Fruit fly (Drosophila melanogaster): Measurements from ENCODE around the gene sl.

sl gene

DNA sequence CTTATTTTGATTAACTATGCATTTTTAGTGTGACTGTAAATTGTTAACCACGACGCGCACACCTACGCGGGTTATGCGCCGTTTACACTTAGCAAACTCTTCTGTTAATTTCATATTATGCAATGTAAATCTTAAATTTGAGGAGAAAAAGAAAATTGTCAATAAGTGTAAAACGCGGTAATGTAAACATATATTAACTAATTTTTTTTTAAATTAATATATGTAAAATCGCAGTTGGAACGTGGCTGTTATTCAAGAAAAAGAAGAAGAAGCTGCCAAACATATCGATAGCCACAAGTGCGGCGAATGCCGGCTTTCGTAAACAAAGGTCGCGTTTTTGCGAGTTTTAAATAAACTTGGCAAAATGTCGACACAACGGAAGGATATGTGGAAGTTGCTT lies 41.3 kb downstream of the sl start, which contains the start of the genes TH1 and mei-41 (continued):
- TF ChIP-seq run (tag; optimal IDR thresholded peaks at IDR 0.05) (peak; percentile 50), CG10147 (GFP tag; optimal IDR thresholded peaks at IDR 0.05) (no peak), nom (GFP tag; optimal IDR thresholded peaks at IDR 0.05) (no peak), CG3995 (GFP tag; optimal IDR thresholded peaks at IDR 0.05) (peak; percentile 54), CG2202 (tag; optimal IDR thresholded peaks at IDR 0.05) (peak; percentile 51), gce (GFP tag; IDR thresholded peaks at IDR 0.05) (peak; percentile 85; the same call in 2 of the 3 replicates), crp (GFP tag; optimal IDR thresholded peaks at IDR 0.05) (peak in 1 of 2 experiments; percentile 45), yki (optimal IDR thresholded peaks at IDR 0.05) (no peak), nau (GFP tag; optimal IDR thresholded peaks at IDR 0.05) (no peak), CG30403 (GFP tag; optimal IDR thresholded peaks at IDR 0.05) (peak; percentile 90), tgo (GFP tag; IDR thresholded peaks at IDR 0.05) (peak; percentile 95), Vsx1 (GFP tag; optimal IDR thresholded peaks at IDR 0.05) (no peak), CG2199 (GFP tag; IDR thresholded peaks at IDR 0.05) (peak; percentile 91), CG9215 (GFP tag; IDR thresholded peaks at IDR 0.05) (peak; percentile 94), D (optimal IDR thresholded peaks at IDR 0.05) (no peak), D (GFP tag; optimal IDR thresholded peaks at IDR 0.05) (peak; percentile 80), CG13424 (tag; optimal IDR thresholded peaks at IDR 0.05) (peak; percentile 91), ssp (GFP tag; IDR thresholded peaks at IDR 0.05) (peak; percentile 99), Taf1 (GFP tag; IDR thresholded peaks at IDR 0.05) (peak; percentile 63; the same call in 1 of the 2 replicates), nerfin-2 (GFP tag; IDR thresholded peaks at IDR 0.05; ENCODE audit: partially characterized antibody) (no peak), CG15696 (tag; optimal IDR thresholded peaks at IDR 0.05) (peak; percentile 93), CG5245 (GFP tag; optimal IDR thresholded peaks at IDR 0.05) (peak; percentile 64), CG8089 (GFP tag; optimal IDR thresholded peaks at IDR 0.05) (peak; percentile 39), CG5953 (GFP tag; IDR thresholded peaks at IDR 0.05) (peak; percentile 88), Xrp1 (GFP tag; IDR thresholded peaks at IDR 0.05) (peak; percentile 96), HHEX (GFP tag; optimal IDR thresholded peaks at IDR 0.05) (peak; percentile 72), psq (GFP tag; optimal IDR thresholded peaks at IDR 0.05) (no peak), tll (GFP tag; optimal IDR thresholded peaks at IDR 0.05) (peak in 1 of 2 experiments; percentile 56), tin (GFP tag; optimal IDR thresholded peaks at IDR 0.05) (peak; percentile 84), Sox102F (GFP tag; optimal IDR thresholded peaks at IDR 0.05) (peak; percentile 93), CG10462 (GFP tag; optimal IDR thresholded peaks at IDR 0.05) (peak; percentile 61), Hmr (GFP tag; optimal IDR thresholded peaks at IDR 0.05) (no peak), Eip74EF (GFP tag; optimal IDR thresholded peaks at IDR 0.05) (no peak), repo (GFP tag; optimal IDR thresholded peaks at IDR 0.05) (no peak), cas (GFP tag; IDR thresholded peaks at IDR 0.05) (peak; percentile 90), p53 (GFP tag; optimal IDR thresholded peaks at IDR 0.05) (no peak), dpn (GFP tag; optimal IDR thresholded peaks at IDR 0.05) (peak; percentile 55 to 86), CG7987 (GFP tag; optimal IDR thresholded peaks at IDR 0.05) (peak; percentile 56), CG12219 (GFP tag; optimal IDR thresholded peaks at IDR 0.05) (no peak), crc (GFP tag; optimal IDR thresholded peaks at IDR 0.05) (no peak), Mrtf (GFP tag; IDR thresholded peaks at IDR 0.05) (peak; percentile 93), dm (GFP tag; optimal IDR thresholded peaks at IDR 0.05) (peak; percentile 46), CG13624 (GFP tag; optimal IDR thresholded peaks at IDR 0.05) (no peak), CG7786 (GFP tag; optimal IDR thresholded peaks at IDR 0.05) (peak; percentile 41), grau (tag; optimal IDR thresholded peaks at IDR 0.05) (peak; percentile 90), CG12942 (GFP tag; optimal IDR thresholded peaks at IDR 0.05) (peak; percentile 82), dimm (GFP tag; IDR thresholded peaks at IDR 0.05) (peak; percentile 65; the same call in 1 of the 2 replicates), CG14710 (tag; optimal IDR thresholded peaks at IDR 0.05) (peak; percentile 94), CG13296 (GFP tag; optimal IDR thresholded peaks at IDR 0.05) (no peak), fd102C (GFP tag; optimal IDR thresholded peaks at IDR 0.05) (no peak), Optix (GFP tag; IDR thresholded peaks at IDR 0.05) (peak; percentile 90)

Measured in whole organism, embryonic.